Fruit fly (Drosophila melanogaster) Kc167 (cell line): Measurements from ENCODE around the gene mRpS31.

Experiments used
- Myc ChIP-seq: fragments of >200 bp; optimal IDR thresholded peaks from 2 replicates; lab custom pipeline; 2017; ENCODE audit warnings: missing external identifiers
- insv ChIP-seq: fragments of >200 bp; optimal IDR thresholded peaks from 3 replicates; lab custom pipeline; 2018; ENCODE audit warnings: missing external identifiers
- psq ChIP-seq: fragments of >200 bp; optimal IDR thresholded peaks from 2 replicates; lab custom pipeline; 2017; ENCODE audit warnings: missing external identifiers

dm6 chr3L:16004401-16005237 is at the start of gene mRpS31, which contains the start of gene hzg:
- TF ChIP-seq insv, result no peak
- TF ChIP-seq psq (lab: Kevin White, UChicago), result peak; percentile 14
- TF ChIP-seq Myc (lab: Kevin White, UChicago), result no peak
